Worm (Caenorhabditis elegans): ENCODE results near the gene nhr-9.

The nhr-9 gene

ce11 chrIII:7142172-7142601 lies 46.9 kb downstream of the nhr-9 start:
- TF ChIP-seq snpc-4 (tag; optimal IDR thresholded peaks at IDR 0.05) = peak; percentile 97
- TF ChIP-seq pqm-1 (tag; optimal IDR thresholded peaks at IDR 0.05) = peak; percentile 45
- no peak for TF ChIP-seq egl-5 (tag; optimal IDR thresholded peaks at IDR 0.05)
- TF ChIP-seq nfya-1 (tag; optimal IDR thresholded peaks at IDR 0.05; ENCODE audit: insufficient read depth) = peak; percentile 43
- TF ChIP-seq nhr-11 (tag; optimal IDR thresholded peaks at IDR 0.05) = no peak
- TF ChIP-seq elt-2 (tag; optimal IDR thresholded peaks at IDR 0.05) = peak; percentile 26
- no peak for TF ChIP-seq fkh-2 (tag; optimal IDR thresholded peaks at IDR 0.05)
- TF ChIP-seq ama-1 (optimal IDR thresholded peaks at IDR 0.05) = peak; percentile 76
- no peak for TF ChIP-seq nhr-67 (tag; optimal IDR thresholded peaks at IDR 0.05)
- no peak for TF ChIP-seq nhr-76 (tag; optimal IDR thresholded peaks at IDR 0.05)
- TF ChIP-seq nhr-25 (tag; optimal IDR thresholded peaks at IDR 0.05) = peak; percentile 11
- no peak for TF ChIP-seq R02D3.7 (tag; optimal IDR thresholded peaks at IDR 0.05)

ce11 chrIII:7144749-7145148 lies 49.5 kb downstream of the nhr-9 start, which contains the start of gene glr-2:
Gene glr-2 (minus strand): TSS chrIII:7144959.
- TF ChIP-seq hmg-11 (tag; optimal IDR thresholded peaks at IDR 0.05) = no peak
- TF ChIP-seq elt-1 (tag; optimal IDR thresholded peaks at IDR 0.05) = no peak
- no peak for TF ChIP-seq aly-2 (tag; optimal IDR thresholded peaks at IDR 0.05)
- TF ChIP-seq lin-15B (tag; optimal IDR thresholded peaks at IDR 0.05) = no peak
- no peak for TF ChIP-seq ZK546.5 (tag; optimal IDR thresholded peaks at IDR 0.05)
- TF ChIP-seq ceh-28 (tag; optimal IDR thresholded peaks at IDR 0.05) = no peak
- no peak for TF ChIP-seq nhr-237 (tag; optimal IDR thresholded peaks at IDR 0.05)
- TF ChIP-seq snpc-4 (tag; optimal IDR thresholded peaks at IDR 0.05) = no peak
- no peak for TF ChIP-seq jun-1 (tag; optimal IDR thresholded peaks at IDR 0.05)
- no peak for TF ChIP-seq eor-1 (tag; optimal IDR thresholded peaks at IDR 0.05)
- no peak for TF ChIP-seq fkh-2 (tag; optimal IDR thresholded peaks at IDR 0.05)
- TF ChIP-seq zag-1 (tag; optimal IDR thresholded peaks at IDR 0.05) = no peak

- TF ChIP-seq lin-15B (tag; optimal IDR thresholded peaks at IDR 0.05) = no peak
- no peak for TF ChIP-seq skn-1 (tag; optimal IDR thresholded peaks at IDR 0.05)
- TF ChIP-seq snpc-4 (tag; optimal IDR thresholded peaks at IDR 0.05) = no peak
- no peak for TF ChIP-seq jun-1 (tag; optimal IDR thresholded peaks at IDR 0.05)
- TF ChIP-seq nfya-1 (tag; optimal IDR thresholded peaks at IDR 0.05; ENCODE audit: insufficient read depth) = no peak
- no peak for TF ChIP-seq nhr-12 (tag; optimal IDR thresholded peaks at IDR 0.05)
- TF ChIP-seq lin-39 (tag; optimal IDR thresholded peaks at IDR 0.05) = no peak
- TF ChIP-seq nhr-77 (tag; optimal IDR thresholded peaks at IDR 0.05) = no peak
- no peak for TF ChIP-seq R02D3.7 (tag; optimal IDR thresholded peaks at IDR 0.05)
Measured at ce11 chrIII:7146341-7146740, 51.1 kb downstream of the nhr-9 start.

All from whole organism, L3 larva.